Fruit fly (Drosophila melanogaster) whole organism, pupa: ENCODE results near the gene Roc1a.

ENCODE experiments used
- CG12605 ChIP-seq: fragments of 200-800 bp; sonication (Bioruptor generic); IDR thresholded peaks from 2 replicates; pipeline ENCODE4 v1.3.6; 2022; ENCODE audit warnings: missing biosample characterization, missing genetic modification characterization
- CG14655 ChIP-seq: fragments of 200-800 bp; sonication (Bioruptor generic); optimal IDR thresholded peaks from 3 replicates; lab custom pipeline; 2017; ENCODE audit warnings: mild to moderate bottlenecking, missing biosample characterization, missing genetic modification reagents, missing genetic modification characterization
- CG32121 ChIP-seq: fragments of 200-800 bp; sonication (Bioruptor generic); IDR thresholded peaks from 2 replicates; pipeline ENCODE4 v1.3.6; 2022; ENCODE audit warnings: missing biosample characterization, missing genetic modification characterization
- CG4496 ChIP-seq: fragments of 200-800 bp; sonication (Bioruptor generic); IDR thresholded peaks from 3 replicates; pipeline ENCODE4 v1.3.6; 2022; ENCODE audit warnings: missing biosample characterization, missing genetic modification characterization
- CG8301 ChIP-seq: fragments of 200-800 bp; sonication (Bioruptor generic); optimal IDR thresholded peaks from 2 replicates; lab custom pipeline; 2018; ENCODE audit warnings: missing biosample characterization, mild to moderate bottlenecking, missing genetic modification characterization
- D1 ChIP-seq: fragments of 200-800 bp; sonication (Bioruptor generic); optimal IDR thresholded peaks from 2 replicates; lab custom pipeline; 2018; ENCODE audit warnings: missing biosample characterization, mild to moderate bottlenecking, missing genetic modification characterization, moderate library complexity
- EcR ChIP-seq: fragments of 200-800 bp; sonication (Bioruptor generic); optimal IDR thresholded peaks from 3 replicates; lab custom pipeline; 2019; ENCODE audit warnings: missing biosample characterization, missing genetic modification characterization, mild to moderate bottlenecking, moderate library complexity, missing genetic modification reagents
- Ets98B ChIP-seq: fragments of 200-800 bp; sonication (Bioruptor generic); IDR thresholded peaks from 2 replicates; pipeline ENCODE4 v1.3.6; 2022; ENCODE audit warnings: missing biosample characterization, missing genetic modification characterization
- Pif1A ChIP-seq: fragments of 200-800 bp; sonication (Bioruptor generic); optimal IDR thresholded peaks from 3 replicates; lab custom pipeline; 2016; ENCODE audit warnings: missing biosample characterization, missing genetic modification characterization
- fd96Ca ChIP-seq: fragments of 200-800 bp; sonication (Bioruptor generic); IDR thresholded peaks from 3 replicates; pipeline ENCODE4 v1.3.6; 2022; ENCODE audit warnings: missing biosample characterization, missing genetic modification characterization

- TF ChIP-seq CG4496 (no peak), CG12605 (GFP tag; lab: Robert Waterston, UW) (no peak), D1 (tag; lab: Kevin White, UChicago) (no peak), CG32121 (no peak), CG8301 (tag; lab: Kevin White, UChicago) (no peak), Ets98B (GFP tag; lab: Robert Waterston, UW) (no peak), Pif1A (GFP tag; lab: Kevin White, UChicago) (no peak), fd96Ca (GFP tag; lab: Robert Waterston, UW) (no peak), CG14655 (no peak), EcR (GFP tag; lab: Kevin White, UChicago) (no peak)
Observed at dm6 chrX:625157-625627, 21.9 kb upstream of the Roc1a start, which contains the start of the genes CG13364 and Hinfp.
